Worm (Caenorhabditis elegans) whole organism, dauer: ENCODE measurements around the gene C32D5.10.

Experiments used
- unc-62 ChIP-seq: sonication (generic microtip); optimal IDR thresholded peaks from 2 replicates; lab custom pipeline; 2017; ENCODE audit warnings: missing biosample characterization, missing genetic modification reagents, missing genetic modification characterization

The C32D5.10 gene

ce11 chrII:6303209-6303740 lies 48.5 kb downstream of the C32D5.10 start, which contains the start of gene C29F5.1:
Gene C29F5.1, plus strand, starts transcription at chrII:6303525.
- TF ChIP-seq unc-62 = no peak
